Worm (Caenorhabditis elegans) whole organism, young adult: ENCODE measurements around the gene nhr-267.
A peak's percentile ranks its signal among the peaks of the same experiment; 100 is the strongest.

Experiments
- F23B12.7 ChIP-seq: sonication (generic microtip); optimal IDR thresholded peaks from 2 replicates; lab custom pipeline; 2017; ENCODE audit warnings: missing genetic modification characterization, mild to moderate bottlenecking, missing compliant biosample characterization, antibody characterized with exemption, moderate library complexity; ENCODE audit not compliant: insufficient read depth
- F37B4.10 ChIP-seq: fragments of 200-800 bp; sonication (Bioruptor generic); IDR thresholded peaks from 2 replicates; pipeline ENCODE4 v1.3.6; 2022; ENCODE audit warnings: missing genetic modification characterization, missing compliant biosample characterization
- F55B11.4 ChIP-seq: sonication (generic microtip); optimal IDR thresholded peaks from 2 replicates; lab custom pipeline; 2016; ENCODE audit warnings: missing compliant biosample characterization, missing genetic modification characterization, borderline replicate concordance; ENCODE audit not compliant: insufficient read depth
- F57A8.1 ChIP-seq: fragments of 200-800 bp; sonication (Bioruptor generic); optimal IDR thresholded peaks from 2 replicates; lab custom pipeline; 2018; ENCODE audit warnings: mild to moderate bottlenecking, missing genetic modification characterization, moderate library complexity, missing compliant biosample characterization
- Y95B8A.8 ChIP-seq: fragments of 200-800 bp; sonication (Bioruptor generic); IDR thresholded peaks from 2 replicates; pipeline ENCODE4 v1.3.6; 2022; ENCODE audit warnings: missing genetic modification reagents, missing genetic modification characterization, missing compliant biosample characterization
- ama-1 ChIP-seq, 3 experiments: fragments of 150-350 bp in 1 of 3; sonication (generic microtip) in 2 of 3; optimal IDR thresholded peaks; 2 replicates each; lab custom pipeline; 2014 to 2018; ENCODE audit warnings: missing biosample characterization in 2 of 3, missing genetic modification characterization in 2 of 3, missing genetic modification reagents in 2 of 3
- attf-3 ChIP-seq: fragments of 200-800 bp; sonication (Bioruptor generic); conservative IDR thresholded peaks from 2 replicates; pipeline ENCODE4 v1.3.6; 2022; ENCODE audit warnings: missing genetic modification reagents, missing genetic modification characterization, missing compliant biosample characterization
- ccch-3 ChIP-seq: fragments of 200-800 bp; sonication (Bioruptor generic); optimal IDR thresholded peaks from 2 replicates; lab custom pipeline; 2018; ENCODE audit warnings: mild to moderate bottlenecking, missing genetic modification characterization, missing compliant biosample characterization
- cebp-2 ChIP-seq: fragments of 200-800 bp; sonication (Bioruptor generic); IDR thresholded peaks from 2 replicates; pipeline ENCODE4 v1.3.6; 2022; ENCODE audit warnings: missing genetic modification characterization, missing compliant biosample characterization
- ceh-58 ChIP-seq: fragments of 200-800 bp; sonication (Bioruptor generic); IDR thresholded peaks from 2 replicates; pipeline ENCODE4 v1.3.6; 2022; ENCODE audit warnings: missing genetic modification characterization, missing compliant biosample characterization
- ceh-79 ChIP-seq: sonication (generic microtip); optimal IDR thresholded peaks from 2 replicates; lab custom pipeline; 2017; ENCODE audit warnings: mild to moderate bottlenecking, missing genetic modification characterization, missing compliant biosample characterization
- die-1 ChIP-seq: sonication (generic microtip); optimal IDR thresholded peaks from 2 replicates; lab custom pipeline; 2016; ENCODE audit warnings: missing genotype, mild to moderate bottlenecking, missing genetic modification characterization, missing compliant biosample characterization
- dox-1 ChIP-seq: fragments of 200-800 bp; sonication (Bioruptor generic); IDR thresholded peaks from 2 replicates; pipeline ENCODE4 v1.3.6; 2022; ENCODE audit warnings: missing genetic modification reagents, missing genetic modification characterization, missing compliant biosample characterization
- efl-1 ChIP-seq: fragments of 150-350 bp; optimal IDR thresholded peaks from 2 replicates; lab custom pipeline; 2014; ENCODE audit warnings: missing biosample characterization, missing genetic modification reagents, missing genetic modification characterization
- ekl-4 ChIP-seq: fragments of 200-800 bp; sonication (Bioruptor generic); IDR thresholded peaks from 2 replicates; pipeline ENCODE4 v1.3.6; 2022; ENCODE audit warnings: missing genetic modification reagents, missing genetic modification characterization, missing compliant biosample characterization
- ets-4 ChIP-seq: fragments of 200-800 bp; sonication (Bioruptor generic); optimal IDR thresholded peaks from 2 replicates; lab custom pipeline; 2018; ENCODE audit warnings: mild to moderate bottlenecking, missing genetic modification characterization, missing compliant biosample characterization
- fkh-3 ChIP-seq: sonication (generic microtip); optimal IDR thresholded peaks from 2 replicates; lab custom pipeline; 2016; ENCODE audit warnings: mild to moderate bottlenecking, missing genetic modification characterization, missing compliant biosample characterization
- hmg-1.2 ChIP-seq: fragments of 200-800 bp; sonication (Bioruptor generic); IDR thresholded peaks from 2 replicates; pipeline ENCODE4 v1.3.6; 2022; ENCODE audit warnings: missing genetic modification reagents, missing genetic modification characterization, missing compliant biosample characterization
- hsf-1 ChIP-seq: fragments of 200-800 bp; sonication (Bioruptor generic); IDR thresholded peaks from 2 replicates; pipeline ENCODE4 v1.3.6; 2022; ENCODE audit warnings: missing genetic modification reagents, missing genetic modification characterization, missing compliant biosample characterization
- lin-26 ChIP-seq: fragments of 200-800 bp; sonication (Bioruptor generic); IDR thresholded peaks from 2 replicates; pipeline ENCODE4 v1.3.6; 2022; ENCODE audit warnings: missing genetic modification reagents, missing genetic modification characterization, missing compliant biosample characterization
- lin-35 ChIP-seq, 3 experiments: fragments of 150-350 bp in 2 of 3; sonication (generic microtip) in 1 of 3; optimal IDR thresholded peaks; 2 replicates each; lab custom pipeline; 2014 to 2018; ENCODE audit warnings: missing biosample characterization in 3 of 3, missing genetic modification characterization in 3 of 3, missing genetic modification reagents in 3 of 3
- lin-54 ChIP-seq: fragments of 200-800 bp; sonication (Bioruptor generic); optimal IDR thresholded peaks from 2 replicates; lab custom pipeline; 2018; ENCODE audit warnings: mild to moderate bottlenecking, missing genetic modification characterization, missing compliant biosample characterization
- madf-10 ChIP-seq: sonication (generic microtip); optimal IDR thresholded peaks from 2 replicates; lab custom pipeline; 2016; ENCODE audit warnings: mild to moderate bottlenecking, missing genetic modification characterization, missing compliant biosample characterization
- madf-6 ChIP-seq: fragments of 200-800 bp; sonication (Bioruptor generic); IDR thresholded peaks from 2 replicates; pipeline ENCODE4 v1.3.6; 2022; ENCODE audit warnings: missing genetic modification reagents, missing genetic modification characterization, missing compliant biosample characterization
- pha-4 ChIP-seq: fragments of 150-350 bp; sonication (generic microtip); optimal IDR thresholded peaks from 2 replicates; lab custom pipeline; 2014; ENCODE audit warnings: missing biosample characterization, missing genetic modification reagents, missing genetic modification characterization
- repo-1 ChIP-seq: sonication (generic microtip); optimal IDR thresholded peaks from 2 replicates; lab custom pipeline; 2017; ENCODE audit warnings: mild to moderate bottlenecking, missing genetic modification characterization, missing compliant biosample characterization
- snpc-1.3 ChIP-seq: sonication (generic microtip); optimal IDR thresholded peaks from 2 replicates; lab custom pipeline; 2017; ENCODE audit warnings: missing genetic modification characterization, mild to moderate bottlenecking, missing compliant biosample characterization, antibody characterized with exemption, moderate library complexity, missing genotype, missing genetic modification reagents; ENCODE audit not compliant: insufficient read depth
- snpc-4 ChIP-seq, 5 experiments: fragments of 150-350 bp in 1 of 5; sonication (generic microtip) in 4 of 5; optimal IDR thresholded peaks; 2 replicates each; lab custom pipeline; 2014 to 2018; ENCODE audit warnings: missing genetic modification characterization in 5 of 5, missing biosample characterization in 3 of 5, antibody characterized with exemption in 2 of 5, mild to moderate bottlenecking in 2 of 5, missing compliant biosample characterization in 2 of 5, missing genotype in 2 of 5, moderate library complexity in 2 of 5, missing genetic modification reagents in 1 of 5
- sptf-2 ChIP-seq: fragments of 200-800 bp; sonication (Bioruptor generic); optimal IDR thresholded peaks from 2 replicates; lab custom pipeline; 2018; ENCODE audit warnings: mild to moderate bottlenecking, missing genetic modification characterization, missing compliant biosample characterization
- tbp1 ChIP-seq: fragments of 200-800 bp; sonication (Bioruptor generic); optimal IDR thresholded peaks from 2 replicates; lab custom pipeline; 2018; ENCODE audit warnings: mild to moderate bottlenecking, missing genetic modification characterization, missing compliant biosample characterization
- xnd-1 ChIP-seq: sonication (generic microtip); optimal IDR thresholded peaks from 2 replicates; lab custom pipeline; 2016; ENCODE audit warnings: missing genotype, missing genetic modification reagents, missing genetic modification characterization, missing compliant biosample characterization
- zfh-2 ChIP-seq: fragments of 200-800 bp; sonication (Bioruptor generic); conservative IDR thresholded peaks from 2 replicates; pipeline ENCODE4 v1.3.6; 2022; ENCODE audit warnings: missing genetic modification reagents, missing genetic modification characterization, missing compliant biosample characterization
- ztf-25 ChIP-seq: fragments of 200-800 bp; sonication (Bioruptor generic); IDR thresholded peaks from 2 replicates; pipeline ENCODE4 v1.3.6; 2022; ENCODE audit warnings: missing genetic modification reagents, missing genetic modification characterization, missing compliant biosample characterization
- ztf-6 ChIP-seq: fragments of 200-800 bp; sonication (Bioruptor generic); IDR thresholded peaks from 2 replicates; pipeline ENCODE4 v1.3.6; 2022; ENCODE audit warnings: missing genetic modification reagents, missing genetic modification characterization, missing compliant biosample characterization

The nhr-267 gene

DNA sequence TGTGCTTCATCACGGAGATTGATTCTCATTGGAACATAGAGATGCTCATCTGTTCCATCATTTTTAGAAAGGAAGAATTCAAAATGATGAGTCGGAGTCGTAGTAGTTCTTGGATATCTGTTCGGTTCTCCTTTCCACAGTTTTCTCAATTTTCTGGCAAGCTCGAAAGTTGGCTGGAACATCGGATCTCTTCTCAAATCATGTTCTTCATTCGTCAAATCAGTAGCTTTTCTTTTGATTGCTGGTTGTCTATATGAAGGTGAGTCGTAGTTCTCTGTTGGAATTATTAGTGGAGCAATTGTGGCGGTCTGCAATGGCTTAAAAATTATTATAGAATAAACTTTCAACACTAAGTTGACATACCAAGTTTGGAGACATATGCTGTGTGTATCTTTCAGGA lies 23.9 kb downstream of the nhr-267 start:
- TF ChIP-seq die-1 (tag; lab: Kevin White, UChicago): no peak
- no peak for TF ChIP-seq fkh-3 (tag; lab: Kevin White, UChicago)

DNA sequence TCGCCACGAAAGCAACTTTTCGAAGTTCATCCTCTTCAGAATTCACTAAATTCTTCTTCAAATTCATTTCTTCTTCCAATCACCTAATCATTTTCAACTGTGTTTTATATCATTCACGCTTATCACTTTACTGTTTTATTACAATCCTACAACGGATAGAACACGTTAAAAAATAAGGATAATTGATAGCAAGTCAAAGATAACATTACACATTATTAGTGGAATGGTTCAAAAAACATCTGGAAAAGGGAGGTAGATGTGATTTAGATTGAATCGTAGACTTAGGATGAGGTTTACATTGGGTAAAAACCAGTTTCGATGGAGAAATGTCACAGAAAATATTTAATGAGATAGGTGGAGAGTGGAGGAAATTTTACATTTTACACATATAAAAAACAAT lies 24.5 kb downstream of the nhr-267 start, which contains the start of gene col-120:
Gene col-120, minus strand, starts transcription at position 101 of the 400 bp plus-strand sequence.
- TF ChIP-seq cebp-2 (GFP tag; lab: Robert Waterston, UW): no peak
- no peak for TF ChIP-seq dox-1
- TF ChIP-seq hsf-1 (GFP tag; lab: Robert Waterston, UW): no peak
- no peak for TF ChIP-seq Y95B8A.8 (GFP tag; lab: Robert Waterston, UW)
- TF ChIP-seq zfh-2 (GFP tag; lab: Robert Waterston, UW): no peak
- TF ChIP-seq repo-1: no peak
- no peak for TF ChIP-seq attf-3 (GFP tag; lab: Robert Waterston, UW)
- TF ChIP-seq ets-4 (GFP tag; lab: Kevin White, UChicago): no peak
- TF ChIP-seq sptf-2 (GFP tag; lab: Kevin White, UChicago): no peak
- no peak for TF ChIP-seq tbp1 (GFP tag; lab: Kevin White, UChicago)
- no peak for TF ChIP-seq ccch-3 (GFP tag; lab: Kevin White, UChicago)
- no peak for TF ChIP-seq ceh-58 (GFP tag; lab: Robert Waterston, UW)
- TF ChIP-seq ztf-6 (GFP tag; lab: Robert Waterston, UW): no peak
- no peak for TF ChIP-seq efl-1 (GFP tag; lab: Kevin White, UChicago)
- no peak for TF ChIP-seq pha-4
- no peak for TF ChIP-seq snpc-1.3 (tag; lab: Kevin White, UChicago)
- no peak for TF ChIP-seq madf-10
- TF ChIP-seq F23B12.7 (tag; lab: Kevin White, UChicago): no peak
- no peak for TF ChIP-seq lin-35 (GFP tag; optimal IDR thresholded peaks at IDR 0.05; lab: Kevin White, UChicago)

DNA sequence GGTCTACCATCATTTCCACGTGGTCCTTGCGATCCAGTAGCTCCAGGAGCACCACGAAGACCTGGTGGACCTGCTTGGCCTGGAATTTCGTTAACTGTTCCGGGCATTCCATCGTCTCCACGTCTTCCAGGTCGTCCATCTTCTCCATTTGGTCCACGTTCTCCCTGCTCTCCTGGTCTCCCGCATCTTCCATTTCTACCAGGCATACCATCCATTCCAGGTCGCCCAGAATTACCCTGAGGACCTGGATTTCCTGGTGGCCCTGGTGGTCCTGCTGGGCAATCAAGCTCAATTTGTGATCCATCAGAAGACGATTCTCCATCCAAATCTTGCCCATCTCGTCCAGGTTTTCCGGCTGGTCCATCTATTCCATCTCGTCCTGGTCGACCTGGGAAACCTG lies 25.4 kb downstream of the nhr-267 start:
- TF ChIP-seq F57A8.1 (GFP tag; lab: Kevin White, UChicago) (peak; percentile 12), F55B11.4 (no peak), F37B4.10 (GFP tag; lab: Robert Waterston, UW) (0 out of 2 replicates have a peak, but pooled peaks have one; percentile 3)
- TF ChIP-seq, all 124 proteins: peak for 2

DNA sequence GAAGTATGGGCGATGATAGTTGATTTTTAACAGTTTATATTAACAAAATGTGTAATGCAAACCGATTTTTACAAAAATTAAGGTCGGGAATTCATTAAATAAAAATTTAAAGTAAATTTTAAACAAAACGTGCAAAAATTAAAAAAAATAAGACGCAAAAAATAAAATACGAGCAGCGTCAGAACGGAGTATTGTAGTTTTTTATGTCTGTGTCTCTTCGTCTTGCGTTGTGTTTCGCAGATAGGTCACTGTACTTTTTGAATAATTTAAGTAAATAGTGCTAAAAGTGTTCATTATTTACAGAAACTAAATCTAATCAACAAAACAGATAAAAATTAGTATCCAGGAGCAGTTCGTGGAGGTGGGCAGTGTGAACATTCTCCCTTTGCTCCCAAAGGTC lies 25.9 kb downstream of the nhr-267 start:
- TF ChIP-seq attf-3 (GFP tag; lab: Robert Waterston, UW) (peak; percentile 91), hmg-1.2 (GFP tag; lab: Robert Waterston, UW) (peak; percentile 92), snpc-4 (GFP tag; optimal IDR thresholded peaks at IDR 0.05; lab: Kevin White, UChicago) (no peak), snpc-4 (tag; optimal IDR thresholded peaks at IDR 0.05; lab: Kevin White, UChicago) (no peak)

DNA sequence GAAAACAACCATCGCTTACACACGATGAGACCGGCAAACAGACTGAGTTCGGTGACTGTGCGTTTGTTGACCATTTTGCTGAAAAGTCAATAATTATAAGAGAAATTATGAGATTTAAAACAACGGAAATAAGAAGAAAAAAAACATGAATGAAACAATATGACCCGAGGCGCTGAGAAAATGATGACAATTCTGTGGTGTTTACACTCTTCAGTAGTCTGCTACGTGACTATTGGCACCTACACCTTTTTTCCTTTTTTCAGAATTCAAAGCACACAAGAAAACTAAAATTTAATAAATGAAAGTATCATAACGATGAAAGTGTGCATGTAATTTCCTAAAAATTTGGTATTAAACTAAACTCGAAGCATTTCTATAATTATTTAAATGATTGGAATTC lies 26.5 kb downstream of the nhr-267 start, which contains the start of gene Y11D7A.10:
Gene Y11D7A.10, minus strand, starts transcription at position 82 of the 400 bp plus-strand sequence.
- TF ChIP-seq Y95B8A.8 (GFP tag; lab: Robert Waterston, UW) (no peak), xnd-1 (tag; lab: Kevin White, UChicago) (no peak), ztf-25 (no peak), lin-54 (GFP tag; lab: Kevin White, UChicago) (no peak)

DNA sequence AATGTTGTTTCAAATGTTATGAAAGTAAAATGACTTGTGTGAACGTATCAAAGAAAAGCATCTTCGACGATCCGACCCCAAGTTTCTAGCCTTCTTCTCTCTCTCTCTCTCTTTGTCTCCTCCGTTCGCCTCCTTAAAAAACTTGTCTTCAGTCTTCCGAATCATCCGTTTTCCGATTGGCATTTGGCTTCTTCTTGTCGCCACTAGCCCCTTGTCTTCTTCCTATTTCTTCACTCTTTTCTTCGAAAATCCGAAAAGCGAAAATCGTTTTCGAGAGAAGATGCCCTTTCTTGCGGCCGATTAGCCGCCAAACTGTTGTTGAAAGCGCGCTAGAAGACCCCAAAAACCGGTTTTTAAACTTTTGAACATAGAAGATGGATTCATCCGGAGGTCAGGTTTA lies 27.7 kb downstream of the nhr-267 start:
- TF ChIP-seq ama-1 (optimal IDR thresholded peaks at IDR 0.05; lab: Kevin White, UChicago) (peak; percentile 69), ama-1 (GFP tag; optimal IDR thresholded peaks at IDR 0.05; lab: Kevin White, UChicago) (no peak), ceh-79 (tag; lab: Kevin White, UChicago) (no peak), madf-6 (GFP tag; lab: Robert Waterston, UW) (0 out of 2 replicates have a peak, but pooled peaks have one; percentile 21), attf-3 (GFP tag; lab: Robert Waterston, UW) (0 out of 2 replicates have a peak, but pooled peaks have one; percentile 21), ekl-4 (GFP tag; lab: Robert Waterston, UW) (peak; percentile 24; the same call in 1 of the 2 replicates), F57A8.1 (GFP tag; lab: Kevin White, UChicago) (no peak), snpc-4 (GFP tag; optimal IDR thresholded peaks at IDR 0.05; lab: Kevin White, UChicago) (no peak), snpc-4 (tag; optimal IDR thresholded peaks at IDR 0.05; lab: Kevin White, UChicago) (peak in 1 of 4 experiments; percentile 11), lin-26 (GFP tag; lab: Robert Waterston, UW) (no peak)
